Worm (Caenorhabditis elegans) whole organism, midembryonic: Measurements from ENCODE around the gene mrps-25.

Experiments used
- T22C8.4 ChIP-seq: fragments of 200-800 bp; sonication (Bioruptor generic); IDR thresholded peaks from 2 replicates; pipeline ENCODE4 v1.3.6; 2022; ENCODE audit warnings: missing genetic modification characterization, missing compliant biosample characterization
- flt-1 ChIP-seq: fragments of 200-800 bp; sonication (Bioruptor generic); IDR thresholded peaks from 2 replicates; pipeline ENCODE4 v1.3.6; 2022; ENCODE audit warnings: missing genetic modification characterization, missing compliant biosample characterization
- klf-2 ChIP-seq: fragments of 200-800 bp; sonication (Bioruptor generic); conservative IDR thresholded peaks from 2 replicates; pipeline ENCODE4 v1.3.6; 2022; ENCODE audit warnings: missing genetic modification reagents, missing genetic modification characterization, missing compliant biosample characterization
- med-1 ChIP-seq: sonication (generic microtip); optimal IDR thresholded peaks from 2 replicates; lab custom pipeline; 2017; ENCODE audit warnings: missing genetic modification characterization, mild to moderate bottlenecking, missing compliant biosample characterization, antibody characterized with exemption, missing genetic modification reagents; ENCODE audit not compliant: insufficient read depth
- tab-1 ChIP-seq: fragments of 200-800 bp; sonication (Bioruptor generic); IDR thresholded peaks from 2 replicates; pipeline ENCODE4 v1.3.6; 2022; ENCODE audit warnings: missing genetic modification characterization, missing compliant biosample characterization
- ztf-23 ChIP-seq: fragments of 200-800 bp; sonication (Bioruptor generic); IDR thresholded peaks from 2 replicates; pipeline ENCODE4 v1.3.6; 2022; ENCODE audit warnings: missing genetic modification reagents, missing genetic modification characterization, missing compliant biosample characterization
- ztf-29 ChIP-seq: fragments of 200-800 bp; sonication (Bioruptor generic); IDR thresholded peaks from 2 replicates; pipeline ENCODE4 v1.3.6; 2022; ENCODE audit warnings: missing genetic modification reagents, missing genetic modification characterization, missing compliant biosample characterization

- TF ChIP-seq ztf-23 (GFP tag; lab: Robert Waterston, UW) (no peak), flt-1 (no peak), klf-2 (GFP tag; lab: Robert Waterston, UW) (no peak), tab-1 (GFP tag; lab: Robert Waterston, UW) (no peak), med-1 (GFP tag; lab: Kevin White, UChicago) (no peak), T22C8.4 (GFP tag; lab: Robert Waterston, UW) (no peak), ztf-29 (GFP tag; lab: Robert Waterston, UW) (no peak)
These were observed 26.8 kb upstream of the mrps-25 start, which contains the start of gene abhd-14 for ce11 chrIV:1029939-1030338.
